Fruit fly (Drosophila melanogaster) whole organism, embryonic: ENCODE results near the gene CG1575.

ENCODE experiments used
- Abd-B ChIP-seq: fragments of 200-800 bp; sonication (Bioruptor generic); optimal IDR thresholded peaks from 2 replicates; lab custom pipeline; 2018; ENCODE audit warnings: missing biosample characterization, mild to moderate bottlenecking, missing genetic modification characterization, moderate library complexity
- Adf1 ChIP-seq: fragments of 200-800 bp; sonication (Bioruptor generic); IDR thresholded peaks from 2 replicates; pipeline ENCODE4 v1.3.6; 2022; ENCODE audit warnings: missing biosample characterization, missing genetic modification characterization
- Aef1 ChIP-seq: fragments of 200-800 bp; sonication (Bioruptor generic); IDR thresholded peaks from 3 replicates; pipeline ENCODE4 v1.3.6; 2022; ENCODE audit warnings: missing biosample characterization, missing genetic modification characterization
- BtbVII ChIP-seq: fragments of 200-800 bp; sonication (Bioruptor generic); optimal IDR thresholded peaks from 3 replicates; lab custom pipeline; 2017; ENCODE audit warnings: missing biosample characterization, mild to moderate bottlenecking, missing genetic modification characterization
- CG14441 ChIP-seq: fragments of 200-800 bp; sonication (Bioruptor generic); IDR thresholded peaks from 2 replicates; pipeline ENCODE4 v1.3.6; 2022; ENCODE audit warnings: missing biosample characterization, missing genetic modification characterization
- CG14710 ChIP-seq: fragments of 200-800 bp; sonication (Bioruptor generic); optimal IDR thresholded peaks from 3 replicates; lab custom pipeline; 2019; ENCODE audit warnings: missing biosample characterization, mild to moderate bottlenecking, missing genetic modification characterization, moderate library complexity
- CG15601 ChIP-seq: fragments of 200-800 bp; sonication (Bioruptor generic); optimal IDR thresholded peaks from 3 replicates; lab custom pipeline; 2019; ENCODE audit warnings: missing biosample characterization, mild to moderate bottlenecking, missing genetic modification characterization, moderate library complexity
- CG1832 ChIP-seq: fragments of 200-800 bp; sonication (Bioruptor generic); optimal IDR thresholded peaks from 2 replicates; lab custom pipeline; 2017; ENCODE audit warnings: missing biosample characterization, mild to moderate bottlenecking, missing genetic modification characterization, inconsistent platforms
- CG18599 ChIP-seq: fragments of 200-800 bp; sonication (Bioruptor generic); optimal IDR thresholded peaks from 3 replicates; lab custom pipeline; 2017; ENCODE audit warnings: missing biosample characterization, missing genetic modification characterization, mild to moderate bottlenecking, moderate library complexity, missing genetic modification reagents
- CG18619 ChIP-seq: fragments of 200-800 bp; sonication (Bioruptor generic); optimal IDR thresholded peaks from 3 replicates; lab custom pipeline; 2017; ENCODE audit warnings: missing biosample characterization, mild to moderate bottlenecking, missing genetic modification characterization
- CG34422 ChIP-seq: fragments of 200-800 bp; sonication (Bioruptor generic); IDR thresholded peaks from 3 replicates; pipeline ENCODE4 v1.3.6; 2022; ENCODE audit warnings: missing biosample characterization, missing genetic modification characterization
- CG4617 ChIP-seq: fragments of 200-800 bp; sonication (Bioruptor generic); optimal IDR thresholded peaks from 3 replicates; lab custom pipeline; 2016; ENCODE audit warnings: missing biosample characterization, missing genetic modification characterization, borderline replicate concordance
- CG6654 ChIP-seq: fragments of 200-800 bp; sonication (Bioruptor generic); optimal IDR thresholded peaks from 2 replicates; lab custom pipeline; 2017; ENCODE audit warnings: missing biosample characterization, mild to moderate bottlenecking, missing genetic modification characterization
- CG6683 ChIP-seq: fragments of 200-800 bp; sonication (Bioruptor generic); optimal IDR thresholded peaks from 2 replicates; lab custom pipeline; 2017; ENCODE audit warnings: missing biosample characterization, mild to moderate bottlenecking, missing genetic modification characterization, missing genetic modification reagents
- CG6689 ChIP-seq: fragments of 200-800 bp; sonication (Bioruptor generic); IDR thresholded peaks from 2 replicates; pipeline ENCODE4 v1.3.6; 2022; ENCODE audit warnings: missing biosample characterization, missing genetic modification characterization
- CG7271 ChIP-seq: fragments of 200-800 bp; sonication (Bioruptor generic); optimal IDR thresholded peaks from 2 replicates; lab custom pipeline; 2018; ENCODE audit warnings: missing biosample characterization, mild to moderate bottlenecking, missing genetic modification characterization, moderate library complexity
- CG7987 ChIP-seq: fragments of 200-800 bp; sonication (Bioruptor generic); optimal IDR thresholded peaks from 2 replicates; lab custom pipeline; 2018; ENCODE audit warnings: missing biosample characterization, mild to moderate bottlenecking, missing genetic modification characterization, moderate library complexity
- CG8281 ChIP-seq: fragments of 200-800 bp; sonication (Bioruptor generic); optimal IDR thresholded peaks from 2 replicates; lab custom pipeline; 2018; ENCODE audit warnings: missing biosample characterization, mild to moderate bottlenecking, missing genetic modification characterization, moderate library complexity
- CG8359 ChIP-seq: fragments of 200-800 bp; sonication (Bioruptor generic); optimal IDR thresholded peaks from 2 replicates; lab custom pipeline; 2017; ENCODE audit warnings: missing biosample characterization, mild to moderate bottlenecking, missing genetic modification characterization, borderline replicate concordance
- CG8765 ChIP-seq: fragments of 200-800 bp; sonication (Bioruptor generic); IDR thresholded peaks from 2 replicates; pipeline ENCODE4 v1.3.6; 2022; ENCODE audit warnings: missing biosample characterization, missing genetic modification characterization
- Dp ChIP-seq: fragments of 200-800 bp; sonication (Bioruptor generic); optimal IDR thresholded peaks from 2 replicates; lab custom pipeline; 2018; ENCODE audit warnings: missing biosample characterization, mild to moderate bottlenecking, missing genetic modification characterization, moderate library complexity
- Fer1 ChIP-seq: fragments of 200-800 bp; sonication (Bioruptor generic); optimal IDR thresholded peaks from 2 replicates; lab custom pipeline; 2017; ENCODE audit warnings: missing biosample characterization, mild to moderate bottlenecking, missing genetic modification characterization
- HLHmδ ChIP-seq: fragments of 200-800 bp; sonication (Bioruptor generic); optimal IDR thresholded peaks from 2 replicates; lab custom pipeline; 2018; ENCODE audit warnings: missing biosample characterization, mild to moderate bottlenecking, missing genetic modification characterization, moderate library complexity
- HmgD ChIP-seq: fragments of 200-800 bp; sonication (Bioruptor generic); optimal IDR thresholded peaks from 3 replicates; lab custom pipeline; 2016; ENCODE audit warnings: missing biosample characterization, missing genetic modification characterization
- Hmx ChIP-seq: fragments of 200-800 bp; sonication (Bioruptor generic); optimal IDR thresholded peaks from 2 replicates; lab custom pipeline; 2016; ENCODE audit warnings: missing biosample characterization, missing genetic modification characterization
- Hr39 ChIP-seq: fragments of >200 bp; optimal IDR thresholded peaks from 2 replicates; lab custom pipeline; 2017
- Max ChIP-seq: fragments of 200-800 bp; sonication (Bioruptor generic); optimal IDR thresholded peaks from 2 replicates; lab custom pipeline; 2016; ENCODE audit warnings: missing biosample characterization, mild to moderate bottlenecking, missing genetic modification characterization
- Meics ChIP-seq: fragments of 200-800 bp; sonication (Bioruptor generic); optimal IDR thresholded peaks from 2 replicates; lab custom pipeline; 2017; ENCODE audit warnings: missing biosample characterization, mild to moderate bottlenecking, missing genetic modification characterization
- NC2β ChIP-seq: fragments of 200-800 bp; sonication (Bioruptor generic); optimal IDR thresholded peaks from 2 replicates; lab custom pipeline; 2016; ENCODE audit warnings: missing biosample characterization, missing genetic modification characterization
- Sin3A ChIP-seq: fragments of >200 bp; optimal IDR thresholded peaks from 2 replicates; lab custom pipeline; 2018
- Spps ChIP-seq: fragments of 200-800 bp; sonication (Bioruptor generic); optimal IDR thresholded peaks from 2 replicates; lab custom pipeline; 2018; ENCODE audit warnings: missing biosample characterization, mild to moderate bottlenecking, missing genetic modification characterization
- Sry-δ ChIP-seq: fragments of 200-800 bp; sonication (Bioruptor generic); optimal IDR thresholded peaks from 2 replicates; lab custom pipeline; 2016; ENCODE audit warnings: missing biosample characterization, missing genetic modification characterization
- Stat92E ChIP-seq, 3 experiments: fragments of >200 bp in 2 of 3; fragments of 200-800 bp in 1 of 3; sonication (Bioruptor generic) in 1 of 3; optimal IDR thresholded peaks; 2 replicates each; lab custom pipeline; 2017 to 2019; ENCODE audit warnings: missing biosample characterization in 3 of 3, missing genetic modification characterization in 3 of 3, mild to moderate bottlenecking in 1 of 3, moderate library complexity in 1 of 3
- bowl ChIP-seq: fragments of 200-800 bp; sonication (Bioruptor generic); IDR thresholded peaks from 2 replicates; pipeline ENCODE4 v1.3.6; 2022; ENCODE audit warnings: missing biosample characterization, missing genetic modification characterization
- br ChIP-seq: fragments of >200 bp; optimal IDR thresholded peaks from 2 replicates; lab custom pipeline; 2017
- cato ChIP-seq: fragments of 200-800 bp; sonication (Bioruptor generic); optimal IDR thresholded peaks from 2 replicates; lab custom pipeline; 2016; ENCODE audit warnings: missing biosample characterization, missing genetic modification characterization, borderline replicate concordance
- chm ChIP-seq: fragments of 200-800 bp; sonication (Bioruptor generic); IDR thresholded peaks from 2 replicates; pipeline ENCODE4 v1.3.6; 2022; ENCODE audit warnings: missing biosample characterization, missing genetic modification characterization
- disco-r ChIP-seq: fragments of 200-800 bp; sonication (Bioruptor generic); optimal IDR thresholded peaks from 2 replicates; lab custom pipeline; 2016; ENCODE audit warnings: missing biosample characterization, missing genetic modification characterization
- dmrt99B ChIP-seq: fragments of 200-800 bp; sonication (Bioruptor generic); optimal IDR thresholded peaks from 2 replicates; lab custom pipeline; 2018; ENCODE audit warnings: missing biosample characterization, mild to moderate bottlenecking, missing genetic modification characterization, moderate library complexity
- ems ChIP-seq: fragments of 200-800 bp; sonication (Bioruptor generic); optimal IDR thresholded peaks from 3 replicates; lab custom pipeline; 2016; ENCODE audit warnings: missing biosample characterization, missing genetic modification characterization
- ewg ChIP-seq: fragments of 200-800 bp; sonication (Bioruptor generic); optimal IDR thresholded peaks from 3 replicates; lab custom pipeline; 2017; ENCODE audit warnings: mild to moderate bottlenecking, missing biosample characterization, missing genetic modification reagents, missing genetic modification characterization
- jumu ChIP-seq: fragments of 200-800 bp; sonication (Bioruptor generic); optimal IDR thresholded peaks from 3 replicates; lab custom pipeline; 2016; ENCODE audit warnings: missing biosample characterization, missing genetic modification characterization
- mirr ChIP-seq: fragments of 200-800 bp; sonication (Bioruptor generic); optimal IDR thresholded peaks from 3 replicates; lab custom pipeline; 2018; ENCODE audit warnings: missing biosample characterization, mild to moderate bottlenecking, missing genetic modification characterization
- pan ChIP-seq, 4 experiments: fragments of >200 bp in 3 of 4; fragments of 200-800 bp in 1 of 4; sonication (Bioruptor generic) in 1 of 4; optimal IDR thresholded peaks in 3 of 4; IDR thresholded peaks in 1 of 4; 2 replicates each; pipeline versions ENCODE4 v1.3.6 to Lab custom; 2017 to 2022; ENCODE audit warnings: missing biosample characterization in 2 of 4, missing genetic modification characterization in 2 of 4, mixed read lengths in 1 of 4
- ro ChIP-seq: fragments of 200-800 bp; sonication (Bioruptor generic); IDR thresholded peaks from 2 replicates; pipeline ENCODE4 v1.3.6; 2022; ENCODE audit warnings: missing biosample characterization, missing genetic modification characterization
- salm ChIP-seq: fragments of 200-800 bp; sonication (Bioruptor generic); optimal IDR thresholded peaks from 2 replicates; lab custom pipeline; 2018; ENCODE audit warnings: missing biosample characterization, mild to moderate bottlenecking, missing genetic modification characterization
- sc ChIP-seq, 3 experiments: fragments of >200 bp in 2 of 3; fragments of 200-800 bp in 1 of 3; sonication (Bioruptor generic) in 1 of 3; optimal IDR thresholded peaks; 2 replicates in 2 of 3; 3 replicates in 1 of 3; lab custom pipeline; 2017; ENCODE audit warnings: mild to moderate bottlenecking in 1 of 3, missing biosample characterization in 1 of 3, missing genetic modification characterization in 1 of 3, missing genetic modification reagents in 1 of 3
- sima ChIP-seq: fragments of 200-800 bp; sonication (Bioruptor generic); optimal IDR thresholded peaks from 2 replicates; lab custom pipeline; 2016; ENCODE audit warnings: missing biosample characterization, missing genetic modification characterization
- ssp ChIP-seq: fragments of 200-800 bp; sonication (Bioruptor generic); IDR thresholded peaks from 2 replicates; pipeline ENCODE4 v1.3.6; 2022; ENCODE audit warnings: missing biosample characterization, missing genetic modification characterization
- stwl ChIP-seq: fragments of 200-800 bp; sonication (Bioruptor generic); optimal IDR thresholded peaks from 3 replicates; lab custom pipeline; 2018; ENCODE audit warnings: missing biosample characterization, mild to moderate bottlenecking, missing genetic modification characterization, moderate library complexity

CG1575 gene

dm6 chrX:8145501-8146157 lies 28.8 kb downstream of the CG1575 start, which contains the start of the genes alpha-PheRS and CG2129 (continued):
- TF ChIP-seq Hmx (no peak), cato (no peak), Hr39 (no peak), pan (optimal IDR thresholded peaks at IDR 0.05; lab: Kevin White, UChicago) (no peak), pan (GFP tag; optimal IDR thresholded peaks at IDR 0.05 in 1 of 2, IDR thresholded peaks at IDR 0.05 in 1 of 2) (no peak), mirr (GFP tag; lab: Kevin White, UChicago) (no peak), Abd-B (GFP tag; lab: Kevin White, UChicago) (no peak), sima (GFP tag; lab: Kevin White, UChicago) (no peak), disco-r (no peak), Stat92E (GFP tag; optimal IDR thresholded peaks at IDR 0.05; lab: Kevin White, UChicago) (peak in 1 of 3 experiments; percentile 61), CG7271 (tag; lab: Kevin White, UChicago) (no peak), HLHmδ (GFP tag; lab: Kevin White, UChicago) (no peak), CG6654 (GFP tag; lab: Kevin White, UChicago) (no peak), CG18599 (GFP tag; lab: Kevin White, UChicago) (no peak), ro (GFP tag; lab: Robert Waterston, UW) (no peak), Adf1 (GFP tag; lab: Robert Waterston, UW) (no peak), CG6689 (GFP tag; lab: Robert Waterston, UW) (no peak), salm (no peak), CG8359 (GFP tag; lab: Kevin White, UChicago) (no peak), Aef1 (GFP tag; lab: Robert Waterston, UW) (no peak), NC2β (GFP tag; lab: Kevin White, UChicago) (no peak), dmrt99B (tag; lab: Kevin White, UChicago) (no peak), stwl (peak; percentile 25), ssp (GFP tag; lab: Robert Waterston, UW) (no peak), CG14441 (GFP tag; lab: Robert Waterston, UW) (no peak), CG8765 (GFP tag; lab: Robert Waterston, UW) (no peak), jumu (no peak), HmgD (GFP tag; lab: Kevin White, UChicago) (no peak), Fer1 (GFP tag; lab: Kevin White, UChicago) (peak; percentile 54), CG34422 (GFP tag; lab: Robert Waterston, UW) (no peak), CG6683 (GFP tag; lab: Kevin White, UChicago) (no peak), CG1832 (GFP tag; lab: Kevin White, UChicago) (no peak), Max (GFP tag; lab: Kevin White, UChicago) (peak; percentile 37), sc (optimal IDR thresholded peaks at IDR 0.05; lab: Kevin White, UChicago) (no peak), sc (GFP tag; optimal IDR thresholded peaks at IDR 0.05; lab: Kevin White, UChicago) (no peak), Sry-δ (GFP tag; lab: Kevin White, UChicago) (peak; percentile 10), ems (GFP tag; lab: Kevin White, UChicago) (no peak), chm (GFP tag; lab: Robert Waterston, UW) (no peak), CG4617 (no peak), Spps (tag; lab: Kevin White, UChicago) (no peak), CG14710 (tag; lab: Kevin White, UChicago) (peak; percentile 55), CG7987 (GFP tag; lab: Kevin White, UChicago) (no peak), br (lab: Kevin White, UChicago) (no peak), ewg (GFP tag; lab: Kevin White, UChicago) (no peak), CG15601 (tag; lab: Kevin White, UChicago) (peak; percentile 9), Meics (GFP tag; lab: Kevin White, UChicago) (no peak), bowl (GFP tag; lab: Robert Waterston, UW) (no peak), BtbVII (GFP tag; lab: Kevin White, UChicago) (no peak), CG18619 (GFP tag; lab: Kevin White, UChicago) (no peak), CG8281 (tag; lab: Kevin White, UChicago) (no peak), Sin3A (lab: Kevin White, UChicago) (peak; percentile 23), Dp (GFP tag; lab: Kevin White, UChicago) (peak; percentile 18)
